Worm (Caenorhabditis elegans): Measurements from ENCODE around the gene F38B2.4.

The F38B2.4 gene

DNA sequence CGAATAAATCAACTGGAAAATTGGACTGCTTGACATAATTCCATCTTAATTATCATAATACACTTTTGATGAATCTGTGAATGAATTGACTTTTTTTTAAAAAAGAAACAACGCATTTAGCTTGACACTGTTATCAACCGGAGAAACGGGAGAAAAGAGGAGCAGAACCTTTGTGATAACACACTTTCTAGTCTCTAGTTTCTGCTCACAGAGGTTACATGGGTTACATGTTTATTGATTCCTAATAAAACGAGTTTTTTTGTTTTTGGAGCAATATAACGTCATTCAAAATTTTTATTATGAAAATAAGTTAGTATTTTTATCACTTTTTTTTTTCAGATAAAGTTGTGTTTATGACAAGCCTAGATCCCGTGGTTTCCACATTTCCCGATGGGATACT, 30.4 kb upstream of the F38B2.4 start, which contains the start of gene hizr-1:
TSS of gene hizr-1 (plus strand) at position 340 of the 400 bp plus-strand sequence.
- TF ChIP-seq elt-1 (tag; optimal IDR thresholded peaks at IDR 0.05; ENCODE audit: borderline replicate concordance, insufficient read depth) (no peak), ztf-11 (tag; optimal IDR thresholded peaks at IDR 0.05) (no peak)

DNA sequence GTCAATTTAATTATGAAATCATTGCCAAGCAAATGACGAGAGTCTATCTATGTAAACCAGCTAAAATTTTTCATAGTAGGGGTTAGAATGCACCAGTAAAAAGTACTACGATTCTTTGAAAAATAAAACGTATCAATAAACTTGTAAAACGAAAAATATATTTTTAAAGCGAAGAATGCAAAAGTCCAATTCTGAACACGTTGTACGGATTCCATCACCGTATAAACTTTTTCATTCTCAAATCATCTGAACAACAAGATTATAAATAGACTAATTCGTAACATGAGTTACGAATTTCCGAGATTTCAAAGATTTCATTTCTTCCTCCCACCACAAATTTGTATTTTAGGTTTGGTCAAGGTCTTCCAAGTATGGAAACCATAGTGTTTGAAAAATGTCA, 29.2 kb upstream of the F38B2.4 start, which contains the start of gene nlp-57:
TSS of gene nlp-57 (plus strand) at position 301 of the 400 bp plus-strand sequence.
- TF ChIP-seq ceh-43 (GFP tag; optimal IDR thresholded peaks at IDR 0.05): no peak
- no peak for TF ChIP-seq tbx-8 (GFP tag; optimal IDR thresholded peaks at IDR 0.05)
- TF ChIP-seq lin-32 (GFP tag; optimal IDR thresholded peaks at IDR 0.05): no peak
- TF ChIP-seq cnd-1 (tag; optimal IDR thresholded peaks at IDR 0.05): no peak
- no peak for TF ChIP-seq ces-1 (GFP tag; optimal IDR thresholded peaks at IDR 0.05)
- TF ChIP-seq unc-62 (GFP tag; optimal IDR thresholded peaks at IDR 0.05): no peak
- no peak for TF ChIP-seq nhr-76 (tag; optimal IDR thresholded peaks at IDR 0.05)
- no peak for TF ChIP-seq nhr-237 (tag; optimal IDR thresholded peaks at IDR 0.05)
- TF ChIP-seq bed-3 (GFP tag; optimal IDR thresholded peaks at IDR 0.05): no peak
- TF ChIP-seq mls-2 (tag; optimal IDR thresholded peaks at IDR 0.05): no peak
- TF ChIP-seq elt-1 (tag; optimal IDR thresholded peaks at IDR 0.05; ENCODE audit: borderline replicate concordance, insufficient read depth): no peak

ce11 chrX:11315392-11315791, 27.9 kb upstream of the F38B2.4 start, which contains the start of gene F08G12.11:
Gene F08G12.11, minus strand, starts transcription at chrX:11315572.
- TF ChIP-seq ceh-43 (GFP tag; optimal IDR thresholded peaks at IDR 0.05) (no peak), unc-62 (GFP tag; optimal IDR thresholded peaks at IDR 0.05) (no peak), elt-3 (tag; optimal IDR thresholded peaks at IDR 0.05) (no peak), blmp-1 (tag; optimal IDR thresholded peaks at IDR 0.05) (no peak), elt-1 (tag; optimal IDR thresholded peaks at IDR 0.05; ENCODE audit: borderline replicate concordance, insufficient read depth) (no peak), lin-13 (tag; optimal IDR thresholded peaks at IDR 0.05) (no peak), bed-3 (GFP tag; optimal IDR thresholded peaks at IDR 0.05) (no peak), cnd-1 (tag; optimal IDR thresholded peaks at IDR 0.05) (no peak), tbx-8 (GFP tag; optimal IDR thresholded peaks at IDR 0.05) (no peak)

ce11 chrX:11310285-11310838, 22.8 kb upstream of the F38B2.4 start, which contains the start of gene F08G12.5:
Gene F08G12.5, minus strand, starts transcription at chrX:11310285.
- TF ChIP-seq nhr-12 (tag; optimal IDR thresholded peaks at IDR 0.05): no peak
- TF ChIP-seq zip-8 (tag; optimal IDR thresholded peaks at IDR 0.05): no peak
- no peak for TF ChIP-seq drap-1 (GFP tag; optimal IDR thresholded peaks at IDR 0.05)
- no peak for TF ChIP-seq mls-2 (tag; optimal IDR thresholded peaks at IDR 0.05)
- no peak for TF ChIP-seq snpc-4 (tag; optimal IDR thresholded peaks at IDR 0.05)
- no peak for TF ChIP-seq elt-1 (tag; optimal IDR thresholded peaks at IDR 0.05; ENCODE audit: borderline replicate concordance, insufficient read depth)
- no peak for TF ChIP-seq elt-3 (tag; optimal IDR thresholded peaks at IDR 0.05)
- TF ChIP-seq flh-1 (GFP tag; optimal IDR thresholded peaks at IDR 0.05): no peak
- TF ChIP-seq sem-2 (GFP tag; optimal IDR thresholded peaks at IDR 0.05): no peak

ce11 chrX:11307056-11307455, 19.5 kb upstream of the F38B2.4 start, which contains the start of gene vhl-1:
Gene vhl-1, plus strand, starts transcription at chrX:11307356.
- TF ChIP-seq elt-1 (tag; optimal IDR thresholded peaks at IDR 0.05; ENCODE audit: borderline replicate concordance, insufficient read depth) (no peak), drap-1 (GFP tag; optimal IDR thresholded peaks at IDR 0.05) (no peak), blmp-1 (tag; optimal IDR thresholded peaks at IDR 0.05) (no peak), sptf-1 (tag; optimal IDR thresholded peaks at IDR 0.05) (no peak), ceh-43 (GFP tag; optimal IDR thresholded peaks at IDR 0.05) (no peak), mep-1 (tag; optimal IDR thresholded peaks at IDR 0.05) (no peak)

- TF ChIP-seq mab-5 (tag; optimal IDR thresholded peaks at IDR 0.05) (no peak), hlh-1 (tag; optimal IDR thresholded peaks at IDR 0.05) (no peak), ceh-43 (GFP tag; optimal IDR thresholded peaks at IDR 0.05) (no peak), sptf-1 (tag; optimal IDR thresholded peaks at IDR 0.05) (no peak), bed-3 (GFP tag; optimal IDR thresholded peaks at IDR 0.05) (no peak), tbx-8 (GFP tag; optimal IDR thresholded peaks at IDR 0.05) (no peak), unc-62 (GFP tag; optimal IDR thresholded peaks at IDR 0.05) (no peak), ces-1 (GFP tag; optimal IDR thresholded peaks at IDR 0.05) (no peak), unc-120 (tag; optimal IDR thresholded peaks at IDR 0.05; ENCODE audit: poor library complexity, severe bottlenecking) (no peak), sem-2 (GFP tag; optimal IDR thresholded peaks at IDR 0.05) (no peak), elt-3 (tag; optimal IDR thresholded peaks at IDR 0.05) (no peak), snpc-4 (tag; optimal IDR thresholded peaks at IDR 0.05) (no peak), pha-4 (tag; optimal IDR thresholded peaks at IDR 0.05) (no peak), flh-1 (GFP tag; optimal IDR thresholded peaks at IDR 0.05) (no peak), drap-1 (GFP tag; optimal IDR thresholded peaks at IDR 0.05) (no peak), ceh-83 (GFP tag; optimal IDR thresholded peaks at IDR 0.05) (no peak), nhr-12 (tag; optimal IDR thresholded peaks at IDR 0.05) (no peak), M03D4.4 (tag; optimal IDR thresholded peaks at IDR 0.05) (no peak), mep-1 (tag; optimal IDR thresholded peaks at IDR 0.05) (no peak), elt-1 (tag; optimal IDR thresholded peaks at IDR 0.05; ENCODE audit: borderline replicate concordance, insufficient read depth) (no peak)
Measured at ce11 chrX:11305773-11306172, 18.3 kb upstream of the F38B2.4 start, which contains the start of gene F08G12.1. Gene F08G12.1, minus strand, starts transcription at chrX:11305873.

Measured in whole organism, mixed stage, embryonic.